Worm (Caenorhabditis elegans): ENCODE data around the gene F53F4.15.

- TF ChIP-seq blmp-1 (tag; optimal IDR thresholded peaks at IDR 0.05; ENCODE audit: insufficient read depth): no peak
- no peak for TF ChIP-seq skn-1 (tag; optimal IDR thresholded peaks at IDR 0.05)
- TF ChIP-seq nhr-12 (tag; optimal IDR thresholded peaks at IDR 0.05): no peak
- TF ChIP-seq snpc-4 (tag; optimal IDR thresholded peaks at IDR 0.05): no peak
- no peak for TF ChIP-seq lsy-2 (tag; optimal IDR thresholded peaks at IDR 0.05)
- TF ChIP-seq ztf-11 (tag; optimal IDR thresholded peaks at IDR 0.05): no peak
- TF ChIP-seq R02D3.7 (tag; optimal IDR thresholded peaks at IDR 0.05): no peak
- no peak for TF ChIP-seq zag-1 (tag; optimal IDR thresholded peaks at IDR 0.05)
- no peak for TF ChIP-seq nhr-11 (tag; optimal IDR thresholded peaks at IDR 0.05)
- TF ChIP-seq Y55F3AM.14 (GFP tag; optimal IDR thresholded peaks at IDR 0.05): no peak
- TF ChIP-seq ztf-4 (tag; optimal IDR thresholded peaks at IDR 0.05): no peak
- TF ChIP-seq nhr-237 (tag; optimal IDR thresholded peaks at IDR 0.05): no peak
- no peak for TF ChIP-seq mbf-1 (tag; optimal IDR thresholded peaks at IDR 0.05)
- no peak for TF ChIP-seq nhr-6 (tag; optimal IDR thresholded peaks at IDR 0.05)
Measured at ce11 chrV:13600882-13601281, 19.9 kb upstream of the F53F4.15 start, which contains the start of gene rdy-2.
